Fruit fly (Drosophila melanogaster) whole organism, embryonic: ENCODE data around the gene Doa.

Experiments
- ATbp ChIP-seq: fragments of 200-800 bp; sonication (Bioruptor generic); optimal IDR thresholded peaks from 2 replicates; lab custom pipeline; 2017; ENCODE audit warnings: missing biosample characterization, mild to moderate bottlenecking, missing genetic modification characterization, missing genetic modification reagents
- Abd-B ChIP-seq: fragments of 200-800 bp; sonication (Bioruptor generic); optimal IDR thresholded peaks from 2 replicates; lab custom pipeline; 2018; ENCODE audit warnings: missing biosample characterization, mild to moderate bottlenecking, missing genetic modification characterization, moderate library complexity
- CG10209 ChIP-seq: fragments of 200-800 bp; sonication (Bioruptor generic); optimal IDR thresholded peaks from 3 replicates; lab custom pipeline; 2017; ENCODE audit warnings: missing biosample characterization, mild to moderate bottlenecking, missing genetic modification characterization, missing genetic modification reagents
- CG1024 ChIP-seq: fragments of 200-800 bp; sonication (Bioruptor generic); IDR thresholded peaks from 2 replicates; pipeline ENCODE4 v1.3.6; 2022; ENCODE audit warnings: missing biosample characterization, missing genetic modification characterization
- CG10543 ChIP-seq: fragments of 200-800 bp; sonication (Bioruptor generic); optimal IDR thresholded peaks from 3 replicates; lab custom pipeline; 2017; ENCODE audit warnings: missing biosample characterization, mild to moderate bottlenecking, missing genetic modification characterization, moderate library complexity
- CG11456 ChIP-seq: fragments of 200-800 bp; sonication (Bioruptor generic); IDR thresholded peaks from 3 replicates; pipeline ENCODE4 v1.3.6; 2022; ENCODE audit warnings: missing biosample characterization, missing genetic modification characterization
- CG11504 ChIP-seq: fragments of 200-800 bp; sonication (Bioruptor generic); optimal IDR thresholded peaks from 3 replicates; lab custom pipeline; 2019; ENCODE audit warnings: missing biosample characterization, mild to moderate bottlenecking, missing genetic modification characterization, moderate library complexity
- CG14014 ChIP-seq: fragments of 200-800 bp; sonication (Bioruptor generic); IDR thresholded peaks from 2 replicates; pipeline ENCODE4 v1.3.6; 2022; ENCODE audit warnings: missing biosample characterization, missing genetic modification characterization
- CG14710 ChIP-seq: fragments of 200-800 bp; sonication (Bioruptor generic); optimal IDR thresholded peaks from 3 replicates; lab custom pipeline; 2019; ENCODE audit warnings: missing biosample characterization, mild to moderate bottlenecking, missing genetic modification characterization, moderate library complexity
- CG14965 ChIP-seq: fragments of 200-800 bp; sonication (Bioruptor generic); optimal IDR thresholded peaks from 2 replicates; lab custom pipeline; 2016; ENCODE audit warnings: missing biosample characterization, missing genetic modification characterization, borderline replicate concordance
- CG1647 ChIP-seq: fragments of 200-800 bp; sonication (Bioruptor generic); optimal IDR thresholded peaks from 3 replicates; lab custom pipeline; 2016; ENCODE audit warnings: missing biosample characterization, missing genetic modification characterization
- CG16863 ChIP-seq: fragments of 200-800 bp; sonication (Bioruptor generic); optimal IDR thresholded peaks from 3 replicates; lab custom pipeline; 2016; ENCODE audit warnings: missing biosample characterization, missing genetic modification characterization
- CG17359 ChIP-seq: fragments of 200-800 bp; sonication (Bioruptor generic); optimal IDR thresholded peaks from 3 replicates; lab custom pipeline; 2018; ENCODE audit warnings: missing biosample characterization, mild to moderate bottlenecking, missing genetic modification characterization, moderate library complexity
- CG18011 ChIP-seq: fragments of 200-800 bp; sonication (Bioruptor generic); optimal IDR thresholded peaks from 2 replicates; lab custom pipeline; 2017; ENCODE audit warnings: missing biosample characterization, missing genetic modification characterization, mild to moderate bottlenecking, moderate library complexity, missing genotype
- CG18599 ChIP-seq: fragments of 200-800 bp; sonication (Bioruptor generic); optimal IDR thresholded peaks from 3 replicates; lab custom pipeline; 2017; ENCODE audit warnings: missing biosample characterization, missing genetic modification characterization, mild to moderate bottlenecking, moderate library complexity, missing genetic modification reagents
- CG2199 ChIP-seq: fragments of 200-800 bp; sonication (Bioruptor generic); IDR thresholded peaks from 3 replicates; pipeline ENCODE4 v1.3.6; 2022; ENCODE audit warnings: missing biosample characterization, missing genetic modification characterization
- CG2712 ChIP-seq: fragments of 200-800 bp; optimal IDR thresholded peaks from 3 replicates; lab custom pipeline; 2019; ENCODE audit warnings: missing biosample characterization, mild to moderate bottlenecking, missing genetic modification characterization, moderate library complexity
- CG30431 ChIP-seq: fragments of 200-800 bp; sonication (Bioruptor generic); optimal IDR thresholded peaks from 2 replicates; lab custom pipeline; 2017; ENCODE audit warnings: missing biosample characterization, missing genetic modification characterization
- CG8089 ChIP-seq: fragments of 200-800 bp; sonication (Bioruptor generic); optimal IDR thresholded peaks from 3 replicates; lab custom pipeline; 2016; ENCODE audit warnings: missing biosample characterization, missing genetic modification characterization
- CG8281 ChIP-seq: fragments of 200-800 bp; sonication (Bioruptor generic); optimal IDR thresholded peaks from 2 replicates; lab custom pipeline; 2018; ENCODE audit warnings: missing biosample characterization, mild to moderate bottlenecking, missing genetic modification characterization, moderate library complexity
- CG9437 ChIP-seq: fragments of 200-800 bp; sonication (Bioruptor generic); optimal IDR thresholded peaks from 2 replicates; lab custom pipeline; 2018; ENCODE audit warnings: missing biosample characterization, mild to moderate bottlenecking, missing genetic modification characterization
- CG9727 ChIP-seq: fragments of 200-800 bp; sonication (Bioruptor generic); optimal IDR thresholded peaks from 3 replicates; lab custom pipeline; 2017; ENCODE audit warnings: missing biosample characterization, mild to moderate bottlenecking, missing genetic modification characterization
- D ChIP-seq, 2 experiments: fragments of 200-800 bp in 1 of 2; fragments of >200 bp in 1 of 2; sonication (Bioruptor generic) in 1 of 2; optimal IDR thresholded peaks; 2 replicates in 1 of 2; 3 replicates in 1 of 2; lab custom pipeline; 2017; ENCODE audit warnings: mild to moderate bottlenecking in 1 of 2, missing biosample characterization in 1 of 2, missing genetic modification characterization in 1 of 2, missing genetic modification reagents in 1 of 2
- Max ChIP-seq: fragments of 200-800 bp; sonication (Bioruptor generic); optimal IDR thresholded peaks from 2 replicates; lab custom pipeline; 2016; ENCODE audit warnings: missing biosample characterization, mild to moderate bottlenecking, missing genetic modification characterization
- Meics ChIP-seq: fragments of 200-800 bp; sonication (Bioruptor generic); optimal IDR thresholded peaks from 2 replicates; lab custom pipeline; 2017; ENCODE audit warnings: missing biosample characterization, mild to moderate bottlenecking, missing genetic modification characterization
- NfI ChIP-seq: fragments of 200-800 bp; sonication (Bioruptor generic); optimal IDR thresholded peaks from 3 replicates; lab custom pipeline; 2018; ENCODE audit warnings: missing biosample characterization, mild to moderate bottlenecking, missing genetic modification characterization, moderate library complexity
- Oli ChIP-seq: fragments of 200-800 bp; sonication (Bioruptor generic); optimal IDR thresholded peaks from 2 replicates; lab custom pipeline; 2018; ENCODE audit warnings: missing biosample characterization, mild to moderate bottlenecking, missing genetic modification characterization, moderate library complexity
- Optix ChIP-seq: fragments of 200-800 bp; sonication (Bioruptor generic); IDR thresholded peaks from 3 replicates; pipeline ENCODE4 v1.3.6; 2022; ENCODE audit warnings: missing biosample characterization, missing genetic modification characterization
- Rfx ChIP-seq: fragments of 200-800 bp; sonication (Bioruptor generic); IDR thresholded peaks from 2 replicates; pipeline ENCODE4 v1.3.6; 2022; ENCODE audit warnings: missing biosample characterization, missing genetic modification characterization
- ab ChIP-seq: fragments of 200-800 bp; sonication (Bioruptor generic); optimal IDR thresholded peaks from 2 replicates; lab custom pipeline; 2016; ENCODE audit warnings: missing biosample characterization, missing genetic modification characterization
- chn ChIP-seq: fragments of 200-800 bp; sonication (Bioruptor generic); optimal IDR thresholded peaks from 2 replicates; lab custom pipeline; 2016; ENCODE audit warnings: missing biosample characterization, missing genetic modification characterization
- croc ChIP-seq: fragments of 200-800 bp; sonication (Bioruptor generic); conservative IDR thresholded peaks from 3 replicates; pipeline ENCODE4 v1.3.6; 2022; ENCODE audit warnings: missing biosample characterization, missing genetic modification characterization
- ewg ChIP-seq: fragments of 200-800 bp; sonication (Bioruptor generic); optimal IDR thresholded peaks from 3 replicates; lab custom pipeline; 2017; ENCODE audit warnings: mild to moderate bottlenecking, missing biosample characterization, missing genetic modification reagents, missing genetic modification characterization
- ftz-f1 ChIP-seq: fragments of 200-800 bp; sonication (Bioruptor generic); optimal IDR thresholded peaks from 2 replicates; lab custom pipeline; 2016; ENCODE audit warnings: missing biosample characterization, missing genetic modification characterization
- gce ChIP-seq: fragments of 200-800 bp; sonication (Bioruptor generic); IDR thresholded peaks from 3 replicates; pipeline ENCODE4 v1.3.6; 2022; ENCODE audit warnings: missing biosample characterization, missing genetic modification characterization
- grn ChIP-seq: fragments of 200-800 bp; sonication (Bioruptor generic); optimal IDR thresholded peaks from 3 replicates; lab custom pipeline; 2017; ENCODE audit warnings: missing biosample characterization, missing genetic modification characterization
- gsb-n ChIP-seq: fragments of 200-800 bp; sonication (Bioruptor generic); optimal IDR thresholded peaks from 3 replicates; lab custom pipeline; 2018; ENCODE audit warnings: missing biosample characterization, mild to moderate bottlenecking, missing genetic modification characterization
- hth ChIP-seq: fragments of >200 bp; optimal IDR thresholded peaks from 2 replicates; lab custom pipeline; 2017; ENCODE audit warnings: inconsistent platforms
- kay ChIP-seq: fragments of 200-800 bp; sonication (Bioruptor generic); optimal IDR thresholded peaks from 2 replicates; lab custom pipeline; 2016; ENCODE audit warnings: missing biosample characterization, missing genetic modification characterization
- lab ChIP-seq: fragments of 200-800 bp; sonication (Bioruptor generic); optimal IDR thresholded peaks from 3 replicates; lab custom pipeline; 2017; ENCODE audit warnings: missing biosample characterization, missing genetic modification characterization, mild to moderate bottlenecking, moderate library complexity, missing genetic modification reagents
- odd ChIP-seq: fragments of 200-800 bp; sonication (Bioruptor generic); optimal IDR thresholded peaks from 2 replicates; lab custom pipeline; 2017; ENCODE audit warnings: missing biosample characterization, mild to moderate bottlenecking, missing genetic modification characterization
- salm ChIP-seq: fragments of 200-800 bp; sonication (Bioruptor generic); optimal IDR thresholded peaks from 2 replicates; lab custom pipeline; 2018; ENCODE audit warnings: missing biosample characterization, mild to moderate bottlenecking, missing genetic modification characterization
- stc ChIP-seq: fragments of 200-800 bp; sonication (Bioruptor generic); IDR thresholded peaks from 2 replicates; pipeline ENCODE4 v1.3.6; 2022; ENCODE audit warnings: missing biosample characterization, missing genetic modification characterization
- tgo ChIP-seq: fragments of 200-800 bp; sonication (Bioruptor generic); IDR thresholded peaks from 3 replicates; pipeline ENCODE4 v1.3.6; 2022; ENCODE audit warnings: missing biosample characterization, missing genetic modification characterization
- unc-4 ChIP-seq: fragments of 200-800 bp; sonication (Bioruptor generic); IDR thresholded peaks from 2 replicates; pipeline ENCODE4 v1.3.6; 2022; ENCODE audit warnings: missing biosample characterization, missing genetic modification characterization; ENCODE audit not compliant: partially characterized antibody
- vfl ChIP-seq: fragments of 200-800 bp; sonication (Bioruptor generic); optimal IDR thresholded peaks from 2 replicates; lab custom pipeline; 2016; ENCODE audit warnings: missing biosample characterization, missing genetic modification characterization
- zen2 ChIP-seq: fragments of 200-800 bp; sonication (Bioruptor generic); IDR thresholded peaks from 3 replicates; pipeline ENCODE4 v1.3.6; 2022; ENCODE audit warnings: missing biosample characterization, missing genetic modification characterization; ENCODE audit not compliant: partially characterized antibody

The Doa gene

DNA sequence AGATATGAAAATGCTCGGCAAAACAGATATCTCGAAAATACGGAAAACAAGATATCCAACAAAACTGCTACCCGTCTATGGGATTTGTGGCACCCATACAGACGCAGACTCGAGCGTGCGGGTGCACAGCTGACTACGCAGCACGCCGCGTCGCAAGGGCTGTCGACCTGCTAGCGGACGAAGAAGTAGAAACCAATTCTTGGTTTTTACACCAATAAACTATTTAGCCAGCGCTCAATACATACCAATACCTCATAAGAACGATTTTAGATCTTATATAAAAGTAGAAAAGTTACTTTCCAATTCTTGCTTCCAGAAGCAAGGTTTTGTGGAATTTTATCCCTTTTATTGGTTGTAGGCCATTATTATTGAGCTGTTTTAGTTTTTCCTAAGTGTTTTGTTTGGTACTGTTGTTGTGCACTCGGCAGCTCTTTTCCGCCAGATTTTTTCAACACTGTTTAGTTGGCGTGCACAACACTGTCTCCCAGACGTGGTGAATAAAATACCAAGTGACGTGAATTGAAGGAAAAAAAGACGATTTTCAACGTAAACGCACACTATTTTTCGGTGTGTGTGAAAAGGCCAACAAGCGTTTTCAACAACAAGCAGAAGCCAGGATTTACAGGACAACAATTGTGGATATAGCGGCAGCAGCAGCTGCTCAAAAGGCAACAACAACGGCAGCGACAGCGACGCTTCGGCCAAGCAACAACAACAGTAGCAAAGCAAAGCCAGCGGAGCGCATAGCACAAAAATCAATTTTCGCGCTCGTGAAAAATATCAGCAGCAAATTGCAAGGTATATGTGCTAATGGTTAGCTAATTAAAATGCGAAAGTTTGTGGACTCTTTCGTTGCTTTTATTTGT, 921 bp downstream of the Doa start (continued):
- TF ChIP-seq unc-4 (GFP tag; lab: Robert Waterston, UW) (no peak), CG10209 (peak; percentile 79), CG8281 (tag; lab: Kevin White, UChicago) (peak; percentile 58), hth (no peak), vfl (peak; percentile 89), odd (peak; percentile 58), CG30431 (GFP tag; lab: Kevin White, UChicago) (peak; percentile 28), CG16863 (GFP tag; lab: Kevin White, UChicago) (peak; percentile 78), Abd-B (GFP tag; lab: Kevin White, UChicago) (peak; percentile 70), stc (GFP tag; lab: Robert Waterston, UW) (peak; percentile 25; the same call in 1 of the 2 replicates), ATbp (GFP tag; lab: Kevin White, UChicago) (peak; percentile 57), CG14965 (no peak), D (optimal IDR thresholded peaks at IDR 0.05; lab: Kevin White, UChicago) (no peak), D (GFP tag; optimal IDR thresholded peaks at IDR 0.05; lab: Kevin White, UChicago) (peak; percentile 64), CG14710 (tag; lab: Kevin White, UChicago) (peak; percentile 79), kay (GFP tag; lab: Kevin White, UChicago) (peak; percentile 78), CG14014 (GFP tag; lab: Robert Waterston, UW) (no peak; the same call in none of the 2 replicates), CG9437 (peak; percentile 78), gce (GFP tag; lab: Robert Waterston, UW) (no peak), Optix (GFP tag; lab: Robert Waterston, UW) (0 out of 3 replicates have a peak, but pooled peaks have one; percentile 6), zen2 (GFP tag; lab: Robert Waterston, UW) (no peak), chn (GFP tag; lab: Kevin White, UChicago) (peak; percentile 68), CG17359 (peak; percentile 77), Oli (tag; lab: Kevin White, UChicago) (peak; percentile 41), ab (GFP tag; lab: Kevin White, UChicago) (peak; percentile 55), tgo (GFP tag; lab: Robert Waterston, UW) (peak; percentile 69), CG1024 (0 out of 2 replicates have a peak, but pooled peaks have one; percentile 31), CG9727 (GFP tag; lab: Kevin White, UChicago) (peak; percentile 65), CG2712 (tag; lab: Kevin White, UChicago) (peak; percentile 72), CG11456 (GFP tag; lab: Robert Waterston, UW) (peak; percentile 87), ftz-f1 (GFP tag; lab: Kevin White, UChicago) (peak; percentile 43), NfI (GFP tag; lab: Kevin White, UChicago) (peak; percentile 88), ewg (GFP tag; lab: Kevin White, UChicago) (peak; percentile 95), Rfx (GFP tag; lab: Robert Waterston, UW) (peak; percentile 90), CG8089 (peak; percentile 83), Meics (peak; percentile 87), grn (peak; percentile 18), CG18599 (GFP tag; lab: Kevin White, UChicago) (peak; percentile 91), gsb-n (tag; lab: Kevin White, UChicago) (no peak), salm (tag; lab: Kevin White, UChicago) (peak; percentile 34), lab (GFP tag; lab: Kevin White, UChicago) (peak; percentile 86), Max (GFP tag; lab: Kevin White, UChicago) (peak; percentile 76), croc (peak; percentile 26; the same call in 1 of the 3 replicates), CG10543 (GFP tag; lab: Kevin White, UChicago) (peak; percentile 91), CG18011 (peak; percentile 60), CG2199 (GFP tag; lab: Robert Waterston, UW) (peak; percentile 51; the same call in 1 of the 3 replicates), CG1647 (peak; percentile 60), CG11504 (tag; lab: Kevin White, UChicago) (peak; percentile 81)
